Worm (Caenorhabditis elegans): Measurements from ENCODE around the gene F07C3.16.

Gene F07C3.16

DNA sequence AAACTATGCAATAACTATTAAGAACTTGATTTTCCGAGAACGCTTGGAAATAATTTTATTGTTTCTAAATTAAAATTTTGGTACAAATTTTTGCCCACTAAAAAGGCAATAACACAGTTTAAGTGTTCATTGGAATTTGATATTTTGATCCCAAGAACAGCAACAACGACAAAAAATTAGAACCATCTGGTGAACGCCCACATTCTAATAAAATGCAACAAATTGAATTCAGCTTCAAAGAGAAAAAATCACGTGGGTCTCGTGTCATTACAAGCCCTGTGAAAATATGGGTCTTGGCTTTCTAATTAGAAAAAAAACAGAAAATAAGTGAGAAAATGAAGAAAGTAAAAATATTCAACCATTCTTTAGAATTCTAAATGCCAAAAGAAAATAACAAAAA lies 14.5 kb upstream of the F07C3.16 start:
- TF ChIP-seq ztf-26 (tag; optimal IDR thresholded peaks at IDR 0.05) (no peak), somi-1 (GFP tag; optimal IDR thresholded peaks at IDR 0.05) (no peak)

DNA sequence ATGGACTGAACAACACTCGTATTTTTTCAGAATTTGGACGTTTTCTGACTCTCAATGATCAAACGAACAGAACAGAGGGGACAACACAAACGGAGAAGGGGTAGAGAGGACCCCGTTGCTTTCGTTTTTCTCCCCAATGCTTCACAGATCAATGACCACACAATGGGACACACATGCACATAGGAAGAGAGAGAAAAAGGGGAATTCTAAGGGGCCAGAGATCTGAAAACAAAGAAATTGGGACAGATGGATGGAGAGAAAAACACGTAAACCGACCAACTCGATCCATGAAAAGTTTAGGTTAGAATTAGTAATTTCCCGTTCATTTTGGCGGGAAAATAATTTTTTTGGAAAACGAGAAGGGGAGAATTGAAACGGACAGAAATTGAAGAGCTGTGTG lies 13.1 kb upstream of the F07C3.16 start:
- TF ChIP-seq somi-1 (GFP tag; optimal IDR thresholded peaks at IDR 0.05) = peak; percentile 25
- TF ChIP-seq attf-5 (GFP tag; optimal IDR thresholded peaks at IDR 0.05) = no peak
- no peak for TF ChIP-seq sdz-38 (tag; optimal IDR thresholded peaks at IDR 0.05)
- no peak for TF ChIP-seq lir-1 (GFP tag; conservative IDR thresholded peaks at IDR 0.05)
- TF ChIP-seq mes-4 (tag; optimal IDR thresholded peaks at IDR 0.05) = no peak
- no peak for TF ChIP-seq aptf-3 (GFP tag; IDR thresholded peaks at IDR 0.05)
- no peak for TF ChIP-seq Y56A3A.18 (GFP tag; IDR thresholded peaks at IDR 0.05)
- TF ChIP-seq ekl-4 (GFP tag; IDR thresholded peaks at IDR 0.05) = no peak
- TF ChIP-seq ceh-58 (GFP tag; IDR thresholded peaks at IDR 0.05) = no peak
- no peak for TF ChIP-seq die-1 (tag; optimal IDR thresholded peaks at IDR 0.05)
- no peak for TF ChIP-seq Y79H2A.3 (GFP tag; conservative IDR thresholded peaks at IDR 0.05)
- TF ChIP-seq K12H6.12 (tag; optimal IDR thresholded peaks at IDR 0.05) = peak; percentile 6

DNA sequence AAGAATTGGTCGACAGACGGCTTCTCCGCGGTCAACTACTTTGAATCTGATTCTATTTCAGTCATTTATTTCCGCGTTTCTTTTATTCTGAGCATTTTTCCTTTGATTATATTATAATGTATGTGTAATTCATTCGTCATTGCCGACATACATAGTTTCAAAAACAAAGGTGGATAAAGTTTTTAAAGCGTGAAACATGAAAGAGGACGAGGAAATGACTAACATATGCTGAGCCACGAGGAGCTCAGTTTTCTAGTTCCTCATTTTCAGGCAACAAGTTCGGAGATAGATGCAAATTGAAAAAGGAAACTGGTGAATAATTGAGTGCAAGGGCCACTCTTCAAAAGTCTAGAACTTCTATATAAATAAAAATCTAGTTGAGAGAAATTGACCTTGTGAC lies 10.8 kb upstream of the F07C3.16 start:
- TF ChIP-seq lin-40 (tag; optimal IDR thresholded peaks at IDR 0.05) (no peak), die-1 (tag; optimal IDR thresholded peaks at IDR 0.05) (no peak), ztf-22 (GFP tag; optimal IDR thresholded peaks at IDR 0.05) (no peak), F39B2.1 (GFP tag; IDR thresholded peaks at IDR 0.05) (no peak), mcd-1 (GFP tag; IDR thresholded peaks at IDR 0.05) (no peak), ztf-25 (GFP tag; IDR thresholded peaks at IDR 0.05) (no peak), repo-1 (tag; optimal IDR thresholded peaks at IDR 0.05) (no peak), mes-4 (tag; optimal IDR thresholded peaks at IDR 0.05) (no peak), athp-1 (tag; optimal IDR thresholded peaks at IDR 0.05) (no peak), egrh-3 (GFP tag; IDR thresholded peaks at IDR 0.05) (no peak), sptf-2 (GFP tag; optimal IDR thresholded peaks at IDR 0.05) (no peak), ZK185.1 (tag; optimal IDR thresholded peaks at IDR 0.05; ENCODE audit: poor library complexity, severe bottlenecking) (no peak), K11D2.4 (GFP tag; IDR thresholded peaks at IDR 0.05) (no peak), ztf-18 (tag; optimal IDR thresholded peaks at IDR 0.05) (no peak), nhr-80 (tag; optimal IDR thresholded peaks at IDR 0.05) (no peak)

DNA sequence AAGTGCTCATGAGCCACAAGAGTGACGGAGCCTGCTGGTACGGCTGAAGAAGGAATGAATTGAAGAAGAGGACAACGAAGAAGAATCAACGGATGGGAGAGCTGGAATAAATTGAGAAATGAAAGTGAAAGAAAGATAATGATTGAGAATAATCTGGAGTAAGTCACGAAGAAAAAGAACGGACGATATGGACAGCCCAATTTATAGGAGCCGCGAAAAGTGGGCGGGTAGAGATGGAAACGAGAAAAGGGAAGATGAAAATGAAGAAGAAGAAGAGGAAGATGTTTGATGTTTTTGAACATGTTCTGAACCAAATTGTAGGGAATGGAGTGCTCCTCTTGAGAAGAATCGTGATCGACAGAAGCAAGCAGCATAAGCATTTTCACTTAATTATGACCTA lies 9.0 kb upstream of the F07C3.16 start, which contains the start of gene slc-17.7:
Gene slc-17.7, minus strand, starts transcription at position 101 of the 400 bp plus-strand sequence.
- TF ChIP-seq let-607 (tag; optimal IDR thresholded peaks at IDR 0.05) = no peak
- TF ChIP-seq F57C9.4 (tag; optimal IDR thresholded peaks at IDR 0.05) = no peak
- TF ChIP-seq fkh-3 (tag; optimal IDR thresholded peaks at IDR 0.05) = no peak
- no peak for TF ChIP-seq T26A5.8 (tag; optimal IDR thresholded peaks at IDR 0.05)
- no peak for TF ChIP-seq tbp1 (GFP tag; optimal IDR thresholded peaks at IDR 0.05)
- no peak for TF ChIP-seq lir-1 (GFP tag; conservative IDR thresholded peaks at IDR 0.05)
- TF ChIP-seq ceh-79 (tag; optimal IDR thresholded peaks at IDR 0.05) = no peak
- TF ChIP-seq atf-7 (tag; optimal IDR thresholded peaks at IDR 0.05) = no peak
- TF ChIP-seq F57A8.1 (GFP tag; optimal IDR thresholded peaks at IDR 0.05) = no peak
- no peak for TF ChIP-seq gei-17 (GFP tag; optimal IDR thresholded peaks at IDR 0.05)
- no peak for TF ChIP-seq aptf-2 (GFP tag; conservative IDR thresholded peaks at IDR 0.05)
- TF ChIP-seq madf-6 (GFP tag; IDR thresholded peaks at IDR 0.05) = no peak
- no peak for TF ChIP-seq F37B4.10 (GFP tag; IDR thresholded peaks at IDR 0.05)
- TF ChIP-seq nfyb-1 (GFP tag; IDR thresholded peaks at IDR 0.05) = no peak
- no peak for TF ChIP-seq mel-28 (tag; optimal IDR thresholded peaks at IDR 0.05; ENCODE audit: borderline replicate concordance)
- no peak for TF ChIP-seq B0019.2 (GFP tag; conservative IDR thresholded peaks at IDR 0.05)
- TF ChIP-seq F22D6.2 (tag; optimal IDR thresholded peaks at IDR 0.05) = no peak
- no peak for TF ChIP-seq Y79H2A.3 (GFP tag; conservative IDR thresholded peaks at IDR 0.05)
- TF ChIP-seq egl-18 (GFP tag; IDR thresholded peaks at IDR 0.05) = no peak
